Worm (Caenorhabditis elegans) whole organism, L1 larva: Measurements from ENCODE around the gene Y22D7AL.9.

Experiments used
- C16A3.4 ChIP-seq: fragments of 150-350 bp; optimal IDR thresholded peaks from 2 replicates; lab custom pipeline; 2014; ENCODE audit warnings: missing biosample characterization, missing genetic modification characterization
- aha-1 ChIP-seq: fragments of 150-350 bp; optimal IDR thresholded peaks from 2 replicates; lab custom pipeline; 2014; ENCODE audit warnings: missing biosample characterization, missing genetic modification characterization
- aly-2 ChIP-seq: fragments of 150-350 bp; optimal IDR thresholded peaks from 2 replicates; lab custom pipeline; 2014; ENCODE audit warnings: missing biosample characterization, missing genetic modification characterization
- ama-1 ChIP-seq: fragments of 150-350 bp; optimal IDR thresholded peaks from 2 replicates; lab custom pipeline; 2014
- blmp-1 ChIP-seq: fragments of 150-350 bp; optimal IDR thresholded peaks from 2 replicates; lab custom pipeline; 2014; ENCODE audit warnings: missing biosample characterization, missing genetic modification characterization
- ceh-63 ChIP-seq: fragments of 200-800 bp; sonication (Bioruptor generic); optimal IDR thresholded peaks from 2 replicates; lab custom pipeline; 2018; ENCODE audit warnings: mild to moderate bottlenecking, missing genetic modification characterization, missing compliant biosample characterization
- ceh-82 ChIP-seq, 3 experiments: fragments of 150-350 bp in 1 of 3; sonication (generic microtip) in 2 of 3; optimal IDR thresholded peaks; 2 replicates each; lab custom pipeline; 2014 to 2017; ENCODE audit warnings: missing biosample characterization in 3 of 3, missing genetic modification characterization in 3 of 3
- dpl-1 ChIP-seq, 3 experiments: fragments of 150-350 bp in 2 of 3; sonication (generic microtip) in 1 of 3; optimal IDR thresholded peaks; 2 replicates each; lab custom pipeline; 2014 to 2017; ENCODE audit warnings: missing biosample characterization in 3 of 3, missing genetic modification characterization in 3 of 3, missing genetic modification reagents in 3 of 3
- dsc-1 ChIP-seq: sonication (generic microtip); optimal IDR thresholded peaks from 2 replicates; lab custom pipeline; 2016; ENCODE audit warnings: mild to moderate bottlenecking, missing genetic modification characterization, missing compliant biosample characterization
- efl-3 ChIP-seq: fragments of 200-800 bp; sonication (Bioruptor generic); optimal IDR thresholded peaks from 2 replicates; lab custom pipeline; 2018; ENCODE audit warnings: mild to moderate bottlenecking, missing genetic modification characterization, missing compliant biosample characterization
- elt-2 ChIP-seq: sonication (generic microtip); optimal IDR thresholded peaks from 2 replicates; lab custom pipeline; 2016; ENCODE audit warnings: missing genetic modification characterization, mild to moderate bottlenecking, inconsistent platforms, missing compliant biosample characterization, missing genetic modification reagents
- elt-3 ChIP-seq, 6 experiments: fragments of 150-350 bp in 1 of 6; sonication (generic microtip); optimal IDR thresholded peaks; 2 replicates each; lab custom pipeline; 2017 to 2018; ENCODE audit warnings: missing biosample characterization in 6 of 6, missing genetic modification characterization in 6 of 6, inconsistent platforms in 1 of 6
- fos-1 ChIP-seq: fragments of 150-350 bp; optimal IDR thresholded peaks from 2 replicates; lab custom pipeline; 2014; ENCODE audit warnings: missing biosample characterization, missing genetic modification characterization
- grh-1 ChIP-seq: fragments of 200-800 bp; sonication (Bioruptor generic); IDR thresholded peaks from 2 replicates; pipeline ENCODE4 v1.3.6; 2022; ENCODE audit warnings: missing genetic modification reagents, missing genetic modification characterization, missing compliant biosample characterization
- hlh-4 ChIP-seq: sonication (generic microtip); optimal IDR thresholded peaks from 2 replicates; lab custom pipeline; 2016; ENCODE audit warnings: mild to moderate bottlenecking, missing genetic modification characterization, missing compliant biosample characterization
- hpl-2 ChIP-seq: fragments of 150-350 bp; optimal IDR thresholded peaks from 2 replicates; lab custom pipeline; 2014; ENCODE audit warnings: missing biosample characterization, missing genetic modification reagents, missing genetic modification characterization
- irx-1 ChIP-seq: sonication (generic microtip); optimal IDR thresholded peaks from 2 replicates; lab custom pipeline; 2016; ENCODE audit warnings: missing genetic modification characterization, missing compliant biosample characterization
- jun-1 ChIP-seq: fragments of 150-350 bp; optimal IDR thresholded peaks from 2 replicates; lab custom pipeline; 2014; ENCODE audit warnings: missing biosample characterization, missing genetic modification reagents, missing genetic modification characterization
- lin-13 ChIP-seq: fragments of 150-350 bp; optimal IDR thresholded peaks from 2 replicates; lab custom pipeline; 2014; ENCODE audit warnings: missing biosample characterization, missing genetic modification reagents, missing genetic modification characterization
- lin-14 ChIP-seq: fragments of 200-800 bp; sonication (Bioruptor generic); optimal IDR thresholded peaks from 2 replicates; lab custom pipeline; 2018; ENCODE audit warnings: mild to moderate bottlenecking, missing genetic modification characterization, moderate library complexity, missing compliant biosample characterization
- lin-15B ChIP-seq: fragments of 150-350 bp; sonication (generic microtip); optimal IDR thresholded peaks from 3 replicates; lab custom pipeline; 2014; ENCODE audit warnings: missing biosample characterization, missing genetic modification characterization
- lin-35 ChIP-seq, 2 experiments: fragments of 150-350 bp; optimal IDR thresholded peaks; 2 replicates each; lab custom pipeline; 2014; ENCODE audit warnings: missing biosample characterization in 2 of 2, missing genetic modification characterization in 2 of 2, missing genetic modification reagents in 2 of 2
- lir-3 ChIP-seq: sonication (generic microtip); optimal IDR thresholded peaks from 2 replicates; lab custom pipeline; 2016; ENCODE audit warnings: mild to moderate bottlenecking, missing genetic modification characterization, moderate library complexity, missing compliant biosample characterization; ENCODE audit not compliant: poor library complexity
- mab-9 ChIP-seq: fragments of 200-800 bp; sonication (Bioruptor generic); IDR thresholded peaks from 2 replicates; pipeline ENCODE4 v1.3.6; 2022; ENCODE audit warnings: missing genetic modification reagents, missing genetic modification characterization, missing compliant biosample characterization
- mdl-1 ChIP-seq, 2 experiments: fragments of 150-350 bp; optimal IDR thresholded peaks; 2 replicates each; lab custom pipeline; 2014 to 2017; ENCODE audit warnings: missing biosample characterization in 2 of 2, missing genetic modification characterization in 2 of 2, inconsistent platforms in 1 of 2
- mep-1 ChIP-seq: fragments of 150-350 bp; optimal IDR thresholded peaks from 2 replicates; lab custom pipeline; 2014; ENCODE audit warnings: missing biosample characterization, missing genetic modification characterization
- nhr-11 ChIP-seq: fragments of 150-350 bp; optimal IDR thresholded peaks from 2 replicates; lab custom pipeline; 2014; ENCODE audit warnings: missing biosample characterization, missing genetic modification characterization
- nhr-19 ChIP-seq: fragments of 200-800 bp; sonication (Bioruptor generic); conservative IDR thresholded peaks from 2 replicates; pipeline ENCODE4 v1.3.6; 2022; ENCODE audit warnings: missing genetic modification characterization, missing compliant biosample characterization
- nhr-20 ChIP-seq: sonication (generic microtip); optimal IDR thresholded peaks from 2 replicates; lab custom pipeline; 2016; ENCODE audit warnings: mild to moderate bottlenecking, missing genetic modification characterization, missing compliant biosample characterization
- nhr-71 ChIP-seq: sonication (generic microtip); optimal IDR thresholded peaks from 2 replicates; lab custom pipeline; 2016; ENCODE audit warnings: mild to moderate bottlenecking, missing genetic modification characterization, moderate library complexity, missing compliant biosample characterization
- nhr-76 ChIP-seq: sonication (generic microtip); optimal IDR thresholded peaks from 2 replicates; lab custom pipeline; 2017; ENCODE audit warnings: missing biosample characterization, missing genetic modification characterization
- nhr-84 ChIP-seq: sonication (generic microtip); optimal IDR thresholded peaks from 2 replicates; lab custom pipeline; 2017; ENCODE audit warnings: missing biosample characterization, missing genetic modification characterization
- nhr-85 ChIP-seq: sonication (generic microtip); peaks from one replicate; lab custom pipeline; 2016; ENCODE audit warnings: missing genetic modification characterization, inconsistent platforms, missing compliant biosample characterization
- nhr-90 ChIP-seq: sonication (generic microtip); optimal IDR thresholded peaks from 2 replicates; lab custom pipeline; 2016; ENCODE audit warnings: mild to moderate bottlenecking, missing genetic modification characterization, missing compliant biosample characterization; ENCODE audit not compliant: poor library complexity
- pag-3 ChIP-seq: sonication (generic microtip); optimal IDR thresholded peaks from 2 replicates; lab custom pipeline; 2017; ENCODE audit warnings: missing genetic modification characterization, mild to moderate bottlenecking, missing compliant biosample characterization, antibody characterized with exemption, borderline replicate concordance; ENCODE audit not compliant: insufficient read depth
- pax-3 ChIP-seq: fragments of 200-800 bp; sonication (Bioruptor generic); optimal IDR thresholded peaks from 2 replicates; lab custom pipeline; 2018; ENCODE audit warnings: mild to moderate bottlenecking, missing genetic modification characterization, moderate library complexity, missing compliant biosample characterization
- pqm-1 ChIP-seq: sonication (generic microtip); optimal IDR thresholded peaks from 3 replicates; lab custom pipeline; 2017; ENCODE audit warnings: missing biosample characterization, missing genetic modification characterization
- skn-1 ChIP-seq: fragments of 150-350 bp; optimal IDR thresholded peaks from 2 replicates; lab custom pipeline; 2014; ENCODE audit warnings: missing biosample characterization, missing genetic modification characterization
- sox-4 ChIP-seq: sonication (generic microtip); optimal IDR thresholded peaks from 2 replicates; lab custom pipeline; 2016; ENCODE audit warnings: missing genetic modification characterization, missing compliant biosample characterization
- swsn-7 ChIP-seq: sonication (generic microtip); optimal IDR thresholded peaks from 2 replicates; lab custom pipeline; 2016; ENCODE audit warnings: missing genetic modification characterization, missing compliant biosample characterization
- unc-130 ChIP-seq: fragments of 150-350 bp; optimal IDR thresholded peaks from 2 replicates; lab custom pipeline; 2017; ENCODE audit warnings: missing biosample characterization, missing genetic modification characterization, inconsistent platforms
- unc-86 ChIP-seq: sonication (generic microtip); optimal IDR thresholded peaks from 2 replicates; lab custom pipeline; 2016; ENCODE audit warnings: missing genetic modification characterization, missing compliant biosample characterization
- xbp-1 ChIP-seq: sonication (generic microtip); optimal IDR thresholded peaks from 2 replicates; lab custom pipeline; 2016; ENCODE audit warnings: missing genetic modification characterization, missing compliant biosample characterization
- zag-1 ChIP-seq: fragments of 150-350 bp; optimal IDR thresholded peaks from 2 replicates; lab custom pipeline; 2014; ENCODE audit warnings: missing biosample characterization, missing genetic modification characterization
- ztf-11 ChIP-seq, 2 experiments: sonication (generic microtip); optimal IDR thresholded peaks; 2 replicates each; lab custom pipeline; 2016 to 2017; ENCODE audit warnings: missing genetic modification characterization in 2 of 2, missing biosample characterization in 1 of 2, missing compliant biosample characterization in 1 of 2

Gene Y22D7AL.9

ce11 chrIII:1604514-1604976 is 9.3 kb downstream of the Y22D7AL.9 start, which contains the start of gene Y22D7AL.6 (continued):
- peak; percentile 6 for TF ChIP-seq swsn-7 (tag; lab: Kevin White, UChicago)
- no peak for TF ChIP-seq irx-1
- peak; percentile 13 for TF ChIP-seq dsc-1 (tag; lab: Kevin White, UChicago)
- TF ChIP-seq skn-1 (tag; lab: Kevin White, UChicago): peak; percentile 21
- peak; percentile 49 for TF ChIP-seq nhr-71 (tag; lab: Kevin White, UChicago)
- 0 out of 2 replicates have a peak, but pooled peaks have one; percentile 15 for TF ChIP-seq mab-9
- peak in 1 of 2 experiments; percentile 21 for TF ChIP-seq mdl-1 (tag; optimal IDR thresholded peaks at IDR 0.05; lab: Kevin White, UChicago)

- TF ChIP-seq ama-1 (no peak), ztf-11 (tag; optimal IDR thresholded peaks at IDR 0.05; lab: Kevin White, UChicago) (no peak), ceh-82 (tag; optimal IDR thresholded peaks at IDR 0.05; lab: Kevin White, UChicago) (no peak), skn-1 (tag; lab: Kevin White, UChicago) (no peak), nhr-11 (tag; lab: Kevin White, UChicago) (no peak), pax-3 (tag; lab: Kevin White, UChicago) (no peak), lin-13 (GFP tag; lab: Kevin White, UChicago) (no peak), unc-86 (no peak), hpl-2 (GFP tag; lab: Kevin White, UChicago) (no peak), dpl-1 (GFP tag; optimal IDR thresholded peaks at IDR 0.05; lab: Kevin White, UChicago) (no peak), nhr-84 (tag; lab: Kevin White, UChicago) (no peak), nhr-19 (no peak), mab-9 (no peak), zag-1 (no peak), lir-3 (tag; lab: Kevin White, UChicago) (no peak)
These were observed 10.1 kb downstream of the Y22D7AL.9 start for ce11 chrIII:1603776-1604175.

- TF ChIP-seq elt-2 (tag; lab: Kevin White, UChicago) (peak; percentile 93), elt-3 (tag; optimal IDR thresholded peaks at IDR 0.05; lab: Kevin White, UChicago) (peak in 5 of 6 experiments; percentile 22 to 93 (median 76)), nhr-90 (peak; percentile 33), fos-1 (tag; lab: Kevin White, UChicago) (peak; percentile 23), jun-1 (tag; lab: Kevin White, UChicago) (peak; percentile 29), zag-1 (no peak), nhr-71 (tag; lab: Kevin White, UChicago) (peak; percentile 23), nhr-85 (tag; lab: Kevin White, UChicago) (peak; percentile 66), pqm-1 (tag; lab: Kevin White, UChicago) (peak; percentile 50), lin-35 (GFP tag; optimal IDR thresholded peaks at IDR 0.05; lab: Kevin White, UChicago) (peak in 1 of 2 experiments; percentile 44), mdl-1 (tag; optimal IDR thresholded peaks at IDR 0.05; lab: Kevin White, UChicago) (peak in 1 of 2 experiments; percentile 6), blmp-1 (tag; lab: Kevin White, UChicago) (peak; percentile 47), nhr-20 (tag; lab: Kevin White, UChicago) (peak; percentile 28), lin-14 (GFP tag; lab: Kevin White, UChicago) (peak; percentile 58), irx-1 (no peak), aly-2 (tag; lab: Kevin White, UChicago) (no peak), C16A3.4 (no peak)
These were observed 11.2 kb downstream of the Y22D7AL.9 start for ce11 chrIII:1602682-1603081.

ce11 chrIII:1601464-1602169 is 12.2 kb downstream of the Y22D7AL.9 start:
- TF ChIP-seq ama-1: no peak
- TF ChIP-seq grh-1 (GFP tag; lab: Robert Waterston, UW): no peak
- TF ChIP-seq mep-1 (tag; lab: Kevin White, UChicago): no peak
- peak; percentile 81 for TF ChIP-seq nhr-85 (tag; lab: Kevin White, UChicago)
- TF ChIP-seq swsn-7 (tag; lab: Kevin White, UChicago): peak; percentile 1
- peak; percentile 34 for TF ChIP-seq elt-2 (tag; lab: Kevin White, UChicago)
- peak; percentile 53 for TF ChIP-seq nhr-71 (tag; lab: Kevin White, UChicago)
- peak; percentile 25 for TF ChIP-seq lin-13 (GFP tag; lab: Kevin White, UChicago)
- no peak for TF ChIP-seq efl-3 (GFP tag; lab: Kevin White, UChicago)
- TF ChIP-seq sox-4 (tag; lab: Kevin White, UChicago): no peak
- TF ChIP-seq hlh-4 (tag; lab: Kevin White, UChicago): no peak
- TF ChIP-seq irx-1: peak; percentile 35
- TF ChIP-seq xbp-1 (tag; lab: Kevin White, UChicago): peak; percentile 14
- no peak for TF ChIP-seq pag-3 (tag; lab: Kevin White, UChicago)
- TF ChIP-seq nhr-76: no peak
- TF ChIP-seq unc-130: no peak
- TF ChIP-seq lin-15B (tag; lab: Kevin White, UChicago): no peak
- peak; percentile 53 for TF ChIP-seq blmp-1 (tag; lab: Kevin White, UChicago)
- no peak for TF ChIP-seq ceh-63 (GFP tag; lab: Kevin White, UChicago)
- no peak for TF ChIP-seq aha-1 (tag; lab: Kevin White, UChicago)
- TF ChIP-seq unc-86: no peak
